Fruit fly (Drosophila melanogaster) Kc167 (cell line): Measurements from ENCODE around the gene Eig71Ed.

Experiments
- Myc ChIP-seq: fragments of >200 bp; optimal IDR thresholded peaks from 2 replicates; lab custom pipeline; 2017; ENCODE audit warnings: missing external identifiers
- Sin3A ChIP-seq: fragments of >200 bp; optimal IDR thresholded peaks from 2 replicates; lab custom pipeline; 2018; ENCODE audit warnings: missing external identifiers
- h ChIP-seq: fragments of >200 bp; optimal IDR thresholded peaks from 3 replicates; lab custom pipeline; 2018; ENCODE audit warnings: missing external identifiers
- insv ChIP-seq: fragments of >200 bp; optimal IDR thresholded peaks from 3 replicates; lab custom pipeline; 2018; ENCODE audit warnings: missing external identifiers
- psq ChIP-seq: fragments of >200 bp; optimal IDR thresholded peaks from 2 replicates; lab custom pipeline; 2017; ENCODE audit warnings: missing external identifiers
- ttk ChIP-seq: sonication (Bioruptor generic); optimal IDR thresholded peaks from 2 replicates; lab custom pipeline; 2017; ENCODE audit warnings: missing external identifiers

The Eig71Ed gene

DNA sequence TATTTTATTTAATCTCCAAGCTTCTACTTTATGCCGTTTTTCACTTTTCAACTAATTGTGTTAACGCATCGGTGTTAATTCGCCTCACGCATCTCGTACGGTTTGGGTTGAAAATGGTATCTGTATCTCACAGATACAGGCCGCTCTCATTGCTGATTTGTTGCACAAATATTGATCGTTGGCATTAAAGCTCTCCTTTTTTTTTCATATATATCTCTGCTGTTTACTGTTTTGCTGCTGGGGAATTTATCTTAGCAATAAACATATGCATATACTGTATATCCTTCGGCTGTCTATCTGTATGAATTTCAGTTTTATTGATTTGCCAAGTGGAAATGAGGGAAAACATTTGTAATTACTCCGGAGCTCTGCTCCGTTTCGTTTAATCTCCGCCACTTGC lies 19.7 kb upstream of the Eig71Ed start:
- TF ChIP-seq Myc (no peak), ttk (lab: Kevin White, UChicago) (no peak), Sin3A (lab: Kevin White, UChicago) (no peak), psq (lab: Kevin White, UChicago) (no peak), insv (no peak), h (lab: Kevin White, UChicago) (no peak)

DNA sequence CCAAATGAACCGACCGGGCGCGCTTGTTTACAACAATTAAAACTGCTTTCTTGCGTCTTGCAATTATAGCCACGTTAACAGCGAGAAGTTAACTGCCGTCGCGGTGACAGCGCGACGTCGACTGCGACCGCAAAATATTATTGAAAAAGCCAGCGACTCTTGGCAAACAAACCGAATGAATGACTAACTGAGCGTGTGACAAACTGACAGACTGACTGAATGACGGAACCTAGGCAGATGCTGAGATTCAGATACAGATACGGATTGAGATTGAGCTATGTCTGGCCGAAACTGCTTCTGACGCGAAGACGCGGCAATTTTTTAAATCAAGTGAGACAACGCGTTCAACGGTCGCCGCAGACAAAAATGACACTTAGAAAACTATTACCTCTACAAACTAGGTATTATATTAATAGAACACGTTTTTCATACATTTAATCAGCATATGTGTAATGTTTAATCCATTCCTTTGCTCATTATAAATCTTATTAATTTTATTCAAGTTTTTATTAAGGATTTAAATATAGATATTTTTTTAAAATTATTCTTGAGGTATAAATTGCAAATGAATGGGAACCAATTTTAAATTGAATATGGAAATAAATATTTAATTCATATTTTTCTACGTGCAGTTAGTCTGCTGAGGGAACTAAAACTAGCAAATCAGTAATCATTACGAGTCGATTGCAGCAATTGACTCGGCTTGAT lies 17.8 kb upstream of the Eig71Ed start:
- TF ChIP-seq h (lab: Kevin White, UChicago) (no peak), Myc (no peak), Sin3A (lab: Kevin White, UChicago) (no peak), psq (lab: Kevin White, UChicago) (no peak), insv (no peak), ttk (lab: Kevin White, UChicago) (no peak)

DNA sequence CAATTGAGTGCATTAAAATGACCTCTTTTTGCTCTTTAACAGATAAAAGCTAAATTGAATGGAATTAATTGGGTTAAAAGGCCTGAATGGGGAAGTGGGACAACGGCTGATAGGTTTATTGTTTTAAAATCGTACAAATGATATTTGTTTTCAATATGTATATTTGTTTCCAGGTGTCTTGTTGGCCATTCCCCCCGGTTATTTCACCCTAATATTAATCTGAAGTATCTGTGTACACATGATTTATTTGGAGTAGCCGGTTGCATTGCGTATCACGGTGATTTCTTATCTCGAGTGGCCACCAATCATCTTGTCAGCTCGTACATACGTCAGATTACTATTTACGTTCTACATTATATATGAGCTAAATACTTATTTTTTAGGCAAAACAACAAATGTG lies 16.0 kb upstream of the Eig71Ed start:
- TF ChIP-seq Sin3A (lab: Kevin White, UChicago) (no peak), h (lab: Kevin White, UChicago) (no peak), Myc (no peak)

DNA sequence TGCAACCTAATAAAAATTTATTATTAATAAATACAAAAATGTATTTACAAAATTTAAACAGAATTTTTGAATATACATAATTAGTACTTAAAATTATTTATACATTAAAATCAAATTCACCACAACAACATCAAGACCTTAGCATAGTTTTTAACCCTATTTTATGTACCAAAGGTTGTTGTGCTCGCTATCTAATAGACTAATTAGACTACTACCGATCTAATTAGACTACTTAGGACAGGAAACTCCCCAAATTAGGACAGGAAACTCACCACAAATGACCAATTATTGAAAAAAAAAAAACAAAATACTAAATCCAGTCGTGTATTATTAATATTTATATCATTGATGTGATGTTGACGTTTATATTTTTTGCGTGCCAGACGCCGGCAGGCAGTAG lies 15.4 kb upstream of the Eig71Ed start:
- no peak for TF ChIP-seq insv
- TF ChIP-seq Myc = no peak
- no peak for TF ChIP-seq psq (lab: Kevin White, UChicago)
- TF ChIP-seq ttk (lab: Kevin White, UChicago) = no peak

DNA sequence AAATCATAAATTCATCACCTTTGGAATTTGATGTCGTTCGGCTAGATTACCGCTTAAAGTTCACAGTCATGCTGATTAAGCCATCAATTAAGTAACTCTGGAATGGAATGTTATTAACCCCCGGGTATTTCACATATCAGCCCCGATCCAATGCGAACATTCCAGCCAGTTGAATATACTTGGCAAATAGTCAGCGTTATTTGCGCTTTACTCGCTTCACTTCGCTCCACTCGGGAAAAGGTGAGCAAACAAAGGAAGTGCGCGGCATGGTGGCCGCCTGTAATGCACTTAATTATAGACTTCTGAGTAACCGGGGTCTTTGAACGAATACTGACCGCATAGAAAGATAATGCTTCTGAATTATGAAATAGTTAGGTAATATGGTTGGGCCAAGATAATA lies 14.7 kb upstream of the Eig71Ed start:
- TF ChIP-seq h (lab: Kevin White, UChicago) = no peak
- TF ChIP-seq psq (lab: Kevin White, UChicago) = no peak
- TF ChIP-seq Sin3A (lab: Kevin White, UChicago) = no peak
- TF ChIP-seq insv = no peak
- TF ChIP-seq ttk (lab: Kevin White, UChicago) = no peak

DNA sequence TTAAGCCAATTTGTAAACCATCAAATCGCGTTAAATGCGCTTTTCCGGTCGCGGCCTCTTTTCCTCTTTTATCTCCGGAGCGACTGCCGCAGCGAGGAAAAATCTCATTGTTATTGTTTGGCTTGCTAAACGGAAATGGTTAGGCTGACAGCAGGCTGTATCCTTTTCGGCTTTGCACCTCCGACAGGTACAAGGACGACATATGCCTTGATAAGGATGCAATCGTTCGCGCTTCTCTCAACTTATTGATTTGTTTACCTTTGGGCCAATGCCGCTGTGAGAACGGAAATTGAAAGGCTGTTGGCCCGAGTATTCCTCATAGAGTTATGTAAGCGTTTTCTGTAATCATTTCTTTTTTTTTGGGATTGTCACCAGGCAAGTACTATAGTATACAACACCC lies 13.8 kb upstream of the Eig71Ed start:
- TF ChIP-seq insv (no peak), Sin3A (lab: Kevin White, UChicago) (no peak), ttk (lab: Kevin White, UChicago) (no peak), psq (lab: Kevin White, UChicago) (no peak), h (lab: Kevin White, UChicago) (no peak), Myc (no peak)

DNA sequence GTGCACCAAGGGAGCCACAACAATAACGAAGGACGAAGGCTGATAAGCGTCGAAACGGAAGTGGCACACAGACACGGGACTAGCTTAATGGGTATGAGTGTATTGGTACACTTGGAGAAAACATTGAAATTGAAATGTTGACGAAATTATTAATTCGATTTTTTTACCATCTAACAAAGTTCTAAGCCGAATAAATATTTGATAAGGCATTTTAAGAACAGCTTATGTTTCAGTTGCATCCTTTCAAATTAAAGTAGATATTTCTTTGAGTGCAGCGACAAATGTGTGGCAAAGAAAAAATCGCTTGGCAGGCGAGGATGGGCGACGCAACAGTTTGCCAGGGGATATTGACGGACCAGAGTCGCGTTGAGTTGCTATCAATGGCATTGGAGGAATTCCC lies 12.4 kb upstream of the Eig71Ed start:
- no peak for TF ChIP-seq Myc
- TF ChIP-seq psq (lab: Kevin White, UChicago) = no peak
- no peak for TF ChIP-seq h (lab: Kevin White, UChicago)
- no peak for TF ChIP-seq insv
- TF ChIP-seq ttk (lab: Kevin White, UChicago) = no peak
- no peak for TF ChIP-seq Sin3A (lab: Kevin White, UChicago)

DNA sequence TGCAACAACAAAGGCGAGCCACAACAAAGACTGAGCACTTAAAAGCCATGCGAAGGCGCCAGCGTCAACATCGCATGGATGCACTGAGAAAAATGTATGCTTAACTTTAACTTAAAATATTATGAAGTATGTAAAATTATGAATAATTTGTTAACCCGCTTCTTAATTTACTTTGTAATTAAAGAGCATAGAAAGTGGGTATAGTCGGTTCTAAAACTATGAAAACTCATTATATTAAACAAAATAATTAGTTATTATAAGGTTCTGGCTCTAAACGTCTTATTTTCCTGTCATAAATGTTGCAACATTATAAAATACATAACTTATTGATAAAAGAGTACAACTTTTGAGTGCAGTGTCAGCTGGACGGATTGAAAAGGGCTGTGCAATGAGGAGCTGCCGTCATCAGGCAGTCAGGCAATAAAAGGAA lies 10.7 kb upstream of the Eig71Ed start:
- no peak for TF ChIP-seq h (lab: Kevin White, UChicago)
- no peak for TF ChIP-seq ttk (lab: Kevin White, UChicago)
- TF ChIP-seq Sin3A (lab: Kevin White, UChicago) = no peak
- TF ChIP-seq Myc = no peak
- no peak for TF ChIP-seq insv
- TF ChIP-seq psq (lab: Kevin White, UChicago) = no peak

DNA sequence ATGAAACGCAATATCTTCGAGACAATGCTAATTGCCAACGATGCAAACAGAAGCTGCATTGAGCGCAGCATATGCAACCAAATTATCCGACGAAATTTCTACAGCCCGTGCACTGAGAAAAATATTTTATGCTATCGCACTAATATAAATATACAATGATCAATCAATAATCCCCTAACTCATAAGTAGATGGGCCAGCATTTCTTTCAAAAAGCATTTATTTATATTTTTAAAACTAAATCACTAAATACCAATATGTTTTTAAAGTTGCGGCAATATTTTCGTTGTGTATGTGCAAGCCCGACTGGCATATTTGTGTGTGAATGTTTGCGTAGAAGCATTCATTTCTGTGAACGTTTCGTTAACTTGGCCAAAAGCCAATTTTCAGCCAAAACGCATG lies 6.2 kb upstream of the Eig71Ed start:
- TF ChIP-seq psq (lab: Kevin White, UChicago) (no peak), h (lab: Kevin White, UChicago) (no peak), insv (no peak), Myc (no peak), ttk (lab: Kevin White, UChicago) (no peak), Sin3A (lab: Kevin White, UChicago) (no peak)

DNA sequence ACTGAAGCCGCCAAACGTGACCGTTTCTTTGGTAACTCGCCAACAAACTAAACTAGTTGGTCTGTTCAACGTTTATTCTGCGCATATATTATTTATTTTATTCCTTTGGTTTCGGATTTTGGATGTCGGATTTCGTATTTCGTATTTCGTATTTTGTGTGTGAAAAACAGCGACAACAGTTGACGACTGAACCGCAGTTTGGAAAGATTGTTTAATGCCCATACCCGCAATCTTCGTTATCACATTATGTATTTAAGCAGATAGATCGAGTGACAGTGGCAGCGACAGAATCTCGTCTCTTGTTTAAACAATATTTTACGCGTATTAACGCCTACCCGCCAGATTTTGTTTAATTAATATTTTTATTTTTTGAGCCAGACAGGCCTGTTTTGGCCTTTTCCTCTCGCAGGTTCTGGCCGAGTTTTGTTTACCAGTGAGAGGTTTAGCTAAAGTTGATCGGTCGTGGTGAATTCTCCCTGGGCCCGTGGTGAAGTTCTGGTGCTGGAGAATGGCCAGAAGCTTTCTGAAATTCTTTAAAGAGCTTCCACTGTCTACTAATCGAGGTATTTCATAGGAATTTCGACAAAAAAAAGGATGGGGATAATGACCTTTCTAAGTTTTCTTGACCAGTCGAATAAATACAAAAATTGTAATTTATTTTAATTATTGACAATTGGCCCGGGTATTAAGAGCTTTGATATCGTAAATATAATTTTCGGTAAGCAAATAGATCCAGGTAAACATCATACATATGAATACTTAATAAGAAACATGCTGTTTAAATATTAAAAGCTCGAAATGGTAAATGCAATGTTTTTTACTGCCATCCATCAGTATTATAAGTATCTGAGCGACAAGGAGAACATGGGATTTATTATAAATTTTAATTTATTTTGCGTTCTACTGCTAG lies 4.4 kb upstream of the Eig71Ed start, which contains the start of the genes comm3 and CG43083:
Gene comm3 (minus strand): TSS at position 51 of the 910 bp plus-strand sequence.
Gene CG43083 (plus strand): TSS at position 860 of the 910 bp plus-strand sequence.
- no peak for TF ChIP-seq h (lab: Kevin White, UChicago)
- TF ChIP-seq psq (lab: Kevin White, UChicago) = no peak
- TF ChIP-seq insv = no peak
- no peak for TF ChIP-seq Sin3A (lab: Kevin White, UChicago)
- no peak for TF ChIP-seq ttk (lab: Kevin White, UChicago)
- no peak for TF ChIP-seq Myc

DNA sequence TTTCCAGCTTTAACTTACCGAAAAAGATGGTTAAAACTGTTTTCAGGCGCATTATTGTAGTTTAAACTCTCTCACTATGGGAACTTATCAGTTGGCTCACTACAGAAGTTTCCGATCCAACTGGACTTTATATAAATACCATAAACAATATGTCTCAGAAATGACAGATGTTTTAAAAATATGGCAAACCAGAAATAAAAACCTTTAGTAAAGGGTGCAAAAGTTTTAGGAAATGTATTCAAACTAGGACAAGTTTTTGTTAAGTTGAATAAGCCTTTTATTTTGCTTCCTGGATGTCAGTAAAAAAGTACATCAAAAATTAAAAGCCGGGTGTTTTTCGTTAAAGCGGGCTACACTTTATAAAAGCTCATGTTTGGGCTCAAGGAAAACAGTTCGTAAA lies 2.8 kb upstream of the Eig71Ed start, which contains the start of the genes Eig71Ea and Eig71Eb:
Gene Eig71Ea (minus strand): TSS at position 101 of the 400 bp plus-strand sequence.
Gene Eig71Eb (plus strand): TSS at position 376 of the 400 bp plus-strand sequence.
- TF ChIP-seq psq (lab: Kevin White, UChicago) (no peak), insv (no peak), Sin3A (lab: Kevin White, UChicago) (no peak)

DNA sequence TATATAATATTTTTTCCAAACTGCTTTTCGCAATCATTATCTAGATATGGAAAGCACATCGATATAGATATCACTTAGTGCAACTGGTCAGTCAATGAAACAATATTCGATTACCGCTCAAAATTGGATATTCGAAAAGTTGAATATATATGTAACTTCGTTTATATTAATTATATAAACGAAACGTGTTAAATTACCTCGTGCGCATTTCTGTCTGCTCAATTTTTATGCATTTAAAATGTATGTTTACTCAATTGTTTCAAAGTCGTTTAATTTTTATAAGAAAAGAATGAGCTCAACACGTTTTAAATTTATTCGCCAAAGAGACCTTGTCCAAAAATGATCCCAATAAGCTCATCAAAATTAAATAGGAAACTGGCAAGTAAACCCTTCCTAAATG lies 1.8 kb upstream of the Eig71Ed start, which contains the start of gene CG43084:
Gene CG43084 (plus strand): TSS at position 301 of the 400 bp plus-strand sequence.
- no peak for TF ChIP-seq ttk (lab: Kevin White, UChicago)
- TF ChIP-seq psq (lab: Kevin White, UChicago) = no peak
- no peak for TF ChIP-seq insv
- no peak for TF ChIP-seq Myc
- TF ChIP-seq Sin3A (lab: Kevin White, UChicago) = no peak
- no peak for TF ChIP-seq h (lab: Kevin White, UChicago)
